Worm (Caenorhabditis elegans) whole organism, midembryonic: ENCODE data around the gene T21D12.11.

ENCODE experiments used
- flt-1 ChIP-seq: fragments of 200-800 bp; sonication (Bioruptor generic); IDR thresholded peaks from 2 replicates; pipeline ENCODE4 v1.3.6; 2022; ENCODE audit warnings: missing genetic modification characterization, missing compliant biosample characterization
- klf-2 ChIP-seq: fragments of 200-800 bp; sonication (Bioruptor generic); conservative IDR thresholded peaks from 2 replicates; pipeline ENCODE4 v1.3.6; 2022; ENCODE audit warnings: missing genetic modification reagents, missing genetic modification characterization, missing compliant biosample characterization
- med-1 ChIP-seq: sonication (generic microtip); optimal IDR thresholded peaks from 2 replicates; lab custom pipeline; 2017; ENCODE audit warnings: missing genetic modification characterization, mild to moderate bottlenecking, missing compliant biosample characterization, antibody characterized with exemption, missing genetic modification reagents; ENCODE audit not compliant: insufficient read depth
- ref-1 ChIP-seq: fragments of 200-800 bp; sonication (Bioruptor generic); conservative IDR thresholded peaks from 2 replicates; pipeline ENCODE4 v1.3.6; 2022; ENCODE audit warnings: missing genetic modification reagents, missing genetic modification characterization, missing compliant biosample characterization
- ztf-23 ChIP-seq: fragments of 200-800 bp; sonication (Bioruptor generic); IDR thresholded peaks from 2 replicates; pipeline ENCODE4 v1.3.6; 2022; ENCODE audit warnings: missing genetic modification reagents, missing genetic modification characterization, missing compliant biosample characterization

- TF ChIP-seq med-1 (GFP tag; lab: Kevin White, UChicago) (no peak), flt-1 (GFP tag; lab: Robert Waterston, UW) (no peak), ztf-23 (GFP tag; lab: Robert Waterston, UW) (no peak), klf-2 (GFP tag; lab: Robert Waterston, UW) (no peak), ref-1 (no peak)
These were observed 14.1 kb downstream of the T21D12.11 start, which contains the start of gene best-19 for ce11 chrIV:283347-283746.
